Worm (Caenorhabditis elegans) whole organism, L4 larva: Measurements from ENCODE around the gene pck-3.

Experiments used
- D1046.2 ChIP-seq: fragments of 200-800 bp; sonication (Bioruptor generic); IDR thresholded peaks from 2 replicates; pipeline ENCODE4 v1.3.6; 2022; ENCODE audit warnings: missing genetic modification characterization, missing compliant biosample characterization
- F26F4.8 ChIP-seq: fragments of 200-800 bp; sonication (Bioruptor generic); conservative IDR thresholded peaks from 2 replicates; pipeline ENCODE4 v1.3.6; 2022; ENCODE audit warnings: missing genetic modification characterization, missing compliant biosample characterization
- Y105C5A.15 ChIP-seq: fragments of 200-800 bp; sonication (Bioruptor generic); IDR thresholded peaks from 2 replicates; pipeline ENCODE4 v1.3.6; 2022; ENCODE audit warnings: missing genetic modification characterization, missing compliant biosample characterization
- Y5F2A.4 ChIP-seq: fragments of 200-800 bp; sonication (Bioruptor generic); optimal IDR thresholded peaks from 2 replicates; lab custom pipeline; 2018; ENCODE audit warnings: mild to moderate bottlenecking, missing genetic modification characterization, missing compliant biosample characterization
- ZK546.5 ChIP-seq, 2 experiments: sonication (generic microtip); optimal IDR thresholded peaks; 2 replicates each; lab custom pipeline; 2017; ENCODE audit warnings: missing biosample characterization in 2 of 2, missing genetic modification characterization in 2 of 2
- aha-1 ChIP-seq: fragments of 150-350 bp; peaks from one replicate; lab custom pipeline; 2014; ENCODE audit warnings: missing biosample characterization, missing genetic modification characterization
- ceh-28 ChIP-seq: fragments of 150-350 bp; optimal IDR thresholded peaks from 2 replicates; lab custom pipeline; 2014; ENCODE audit warnings: missing biosample characterization, missing genetic modification reagents, missing genetic modification characterization
- ces-1 ChIP-seq: fragments of 150-350 bp; sonication (generic microtip); optimal IDR thresholded peaks from 4 replicates; lab custom pipeline; 2014; ENCODE audit warnings: missing biosample characterization, missing genetic modification reagents, missing genetic modification characterization
- cey-2 ChIP-seq: sonication (generic microtip); optimal IDR thresholded peaks from 3 replicates; lab custom pipeline; 2017; ENCODE audit warnings: missing genetic modification characterization, mild to moderate bottlenecking, missing compliant biosample characterization, antibody characterized with exemption, borderline replicate concordance; ENCODE audit not compliant: insufficient read depth
- dmd-9 ChIP-seq: fragments of 200-800 bp; sonication (Bioruptor generic); IDR thresholded peaks from 2 replicates; pipeline ENCODE4 v1.3.6; 2022; ENCODE audit warnings: missing genetic modification reagents, missing genetic modification characterization, missing compliant biosample characterization
- egl-27 ChIP-seq: sonication (generic microtip); optimal IDR thresholded peaks from 3 replicates; lab custom pipeline; 2017; ENCODE audit warnings: missing biosample characterization, missing genetic modification reagents, missing genetic modification characterization
- fos-1 ChIP-seq: fragments of 150-350 bp; optimal IDR thresholded peaks from 2 replicates; lab custom pipeline; 2014; ENCODE audit warnings: missing biosample characterization, missing genetic modification characterization
- gei-8 ChIP-seq: fragments of 200-800 bp; sonication (Bioruptor generic); optimal IDR thresholded peaks from 2 replicates; lab custom pipeline; 2018; ENCODE audit warnings: mild to moderate bottlenecking, missing genetic modification characterization, missing compliant biosample characterization
- hlh-11 ChIP-seq: fragments of 200-800 bp; sonication (Bioruptor generic); optimal IDR thresholded peaks from 2 replicates; lab custom pipeline; 2018; ENCODE audit warnings: mild to moderate bottlenecking, missing genetic modification characterization, missing compliant biosample characterization
- hlh-30 ChIP-seq: sonication (generic microtip); optimal IDR thresholded peaks from 2 replicates; lab custom pipeline; 2017; ENCODE audit warnings: antibody characterized with exemption, mild to moderate bottlenecking, missing genetic modification characterization, missing compliant biosample characterization; ENCODE audit not compliant: insufficient read depth
- lin-1 ChIP-seq: fragments of 200-800 bp; sonication (Bioruptor generic); IDR thresholded peaks from 2 replicates; pipeline ENCODE4 v1.3.6; 2022; ENCODE audit warnings: missing genetic modification reagents, missing genetic modification characterization, missing compliant biosample characterization
- madf-5 ChIP-seq, 2 experiments: fragments of 200-800 bp; sonication (Bioruptor generic); IDR thresholded peaks; 2 replicates each; pipeline ENCODE4 v1.3.6; 2022; ENCODE audit warnings: missing compliant biosample characterization in 2 of 2, missing genetic modification characterization in 2 of 2
- mdl-1 ChIP-seq, 2 experiments: fragments of 150-350 bp in 1 of 2; sonication (generic microtip) in 1 of 2; optimal IDR thresholded peaks; 2 replicates each; lab custom pipeline; 2014 to 2017; ENCODE audit warnings: missing biosample characterization in 2 of 2, missing genetic modification characterization in 2 of 2
- mdt-29 ChIP-seq: fragments of 200-800 bp; sonication (Bioruptor generic); IDR thresholded peaks from 2 replicates; pipeline ENCODE4 v1.3.6; 2022; ENCODE audit warnings: missing genetic modification reagents, missing genetic modification characterization, missing compliant biosample characterization
- mxl-3 ChIP-seq: fragments of 200-800 bp; sonication (Bioruptor generic); optimal IDR thresholded peaks from 2 replicates; lab custom pipeline; 2018; ENCODE audit warnings: mild to moderate bottlenecking, missing genetic modification characterization, missing compliant biosample characterization
- nhr-102 ChIP-seq: sonication (generic microtip); optimal IDR thresholded peaks from 2 replicates; lab custom pipeline; 2016; ENCODE audit warnings: mild to moderate bottlenecking, missing genetic modification characterization, moderate library complexity, missing compliant biosample characterization
- nhr-11 ChIP-seq: fragments of 150-350 bp; optimal IDR thresholded peaks from 2 replicates; lab custom pipeline; 2014; ENCODE audit warnings: missing biosample characterization, missing genetic modification characterization
- nhr-25 ChIP-seq: sonication (generic microtip); optimal IDR thresholded peaks from 2 replicates; lab custom pipeline; 2017; ENCODE audit warnings: missing genetic modification characterization, mild to moderate bottlenecking, missing compliant biosample characterization, antibody characterized with exemption, moderate library complexity, borderline replicate concordance; ENCODE audit not compliant: insufficient read depth
- nhr-28 ChIP-seq: fragments of 150-350 bp; optimal IDR thresholded peaks from 2 replicates; lab custom pipeline; 2014; ENCODE audit warnings: missing biosample characterization, missing genetic modification characterization
- nhr-41 ChIP-seq: fragments of 200-800 bp; sonication (Bioruptor generic); IDR thresholded peaks from 2 replicates; pipeline ENCODE4 v1.3.6; 2022; ENCODE audit warnings: missing genetic modification reagents, missing genetic modification characterization, missing compliant biosample characterization
- nhr-42 ChIP-seq: fragments of 200-800 bp; sonication (Bioruptor generic); IDR thresholded peaks from 2 replicates; pipeline ENCODE4 v1.3.6; 2022; ENCODE audit warnings: missing genetic modification characterization, missing compliant biosample characterization
- nhr-6 ChIP-seq: fragments of 150-350 bp; optimal IDR thresholded peaks from 2 replicates; lab custom pipeline; 2014; ENCODE audit warnings: missing biosample characterization, missing genetic modification characterization
- set-16 ChIP-seq: fragments of 200-800 bp; sonication (Bioruptor generic); IDR thresholded peaks from 2 replicates; pipeline ENCODE4 v1.3.6; 2022; ENCODE audit warnings: missing genetic modification reagents, missing genetic modification characterization, missing compliant biosample characterization
- skn-1 ChIP-seq: fragments of 150-350 bp; optimal IDR thresholded peaks from 2 replicates; lab custom pipeline; 2014; ENCODE audit warnings: missing biosample characterization, missing genetic modification characterization
- tag-97 ChIP-seq: fragments of 200-800 bp; sonication (Bioruptor generic); IDR thresholded peaks from 2 replicates; pipeline ENCODE4 v1.3.6; 2022; ENCODE audit warnings: missing genetic modification characterization, missing compliant biosample characterization
- unc-62 ChIP-seq, 3 experiments: fragments of 150-350 bp in 1 of 3; sonication (generic microtip); optimal IDR thresholded peaks in 2 of 3; peaks in 1 of 3; 1 replicate in 1 of 3; 2 replicates in 2 of 3; lab custom pipeline; 2014 to 2017; ENCODE audit warnings: missing biosample characterization in 3 of 3, missing genetic modification characterization in 3 of 3, missing genetic modification reagents in 3 of 3, missing genotype in 1 of 3
- zag-1 ChIP-seq: fragments of 150-350 bp; optimal IDR thresholded peaks from 2 replicates; lab custom pipeline; 2014; ENCODE audit warnings: missing biosample characterization, missing genetic modification characterization
- zfp-2 ChIP-seq: sonication (generic microtip); optimal IDR thresholded peaks from 2 replicates; lab custom pipeline; 2016; ENCODE audit warnings: mild to moderate bottlenecking, missing genetic modification characterization, missing compliant biosample characterization
- zip-11 ChIP-seq: fragments of 200-800 bp; sonication (Bioruptor generic); IDR thresholded peaks from 2 replicates; pipeline ENCODE4 v1.3.6; 2022; ENCODE audit warnings: missing genetic modification characterization, missing compliant biosample characterization
- ztf-7 ChIP-seq: fragments of 150-350 bp; optimal IDR thresholded peaks from 2 replicates; lab custom pipeline; 2014; ENCODE audit warnings: missing biosample characterization, missing genetic modification characterization

Gene pck-3

DNA sequence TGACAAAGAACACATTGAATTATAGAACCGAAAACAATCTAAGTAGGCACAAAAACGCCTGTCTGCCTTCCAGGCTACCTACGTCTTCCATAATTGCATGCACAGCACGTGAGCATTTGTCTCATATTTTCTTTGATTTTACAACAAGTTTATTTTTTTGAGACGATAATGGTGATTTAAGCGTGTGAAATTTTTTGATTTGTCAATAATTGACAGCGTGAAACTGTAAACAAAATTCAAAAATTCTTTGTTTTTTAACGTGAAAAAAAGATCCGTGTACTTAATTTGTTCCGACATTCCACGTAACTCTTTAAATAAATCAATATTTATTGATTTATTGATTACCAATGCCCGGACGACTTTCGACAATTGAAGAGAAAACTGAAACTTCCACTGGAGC, 20.6 kb downstream of the pck-3 start, which contains the start of gene dhhc-13:
TSS of gene dhhc-13 (plus strand) at position 301 of the 400 bp plus-strand sequence.
- TF ChIP-seq zip-11 (GFP tag; lab: Robert Waterston, UW) (no peak), madf-5 (GFP tag; IDR thresholded peaks at IDR 0.05; lab: Robert Waterston, UW) (no peak), ceh-28 (peak; percentile 71)
- TF ChIP-seq, all 104 proteins: peak for 1

DNA sequence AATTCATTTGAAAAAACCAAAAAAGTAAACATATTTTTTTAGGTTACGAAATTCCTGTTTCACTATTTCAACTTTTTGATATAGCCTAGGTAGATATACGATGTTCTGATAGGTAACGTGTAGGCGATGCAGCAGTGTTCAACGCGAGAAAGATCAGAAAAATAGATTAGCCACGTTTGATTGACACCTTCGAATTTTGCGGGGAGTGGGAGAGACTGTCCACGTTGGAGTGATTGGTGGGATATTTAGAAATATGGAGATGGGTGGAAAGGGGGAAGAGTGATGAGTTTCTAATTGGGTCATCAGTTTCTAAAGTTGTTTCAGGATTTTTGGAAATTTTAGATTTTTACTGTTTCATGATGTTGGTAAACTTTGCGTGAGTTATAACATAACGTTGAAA, 26.7 kb downstream of the pck-3 start:
- TF ChIP-seq unc-62 (GFP tag; optimal IDR thresholded peaks at IDR 0.05 in 1 of 2; lab: Kevin White, UChicago) (peak in 1 of 2 experiments; percentile 90), unc-62 (tag; optimal IDR thresholded peaks at IDR 0.05; lab: Kevin White, UChicago) (no peak), egl-27 (no peak)

DNA sequence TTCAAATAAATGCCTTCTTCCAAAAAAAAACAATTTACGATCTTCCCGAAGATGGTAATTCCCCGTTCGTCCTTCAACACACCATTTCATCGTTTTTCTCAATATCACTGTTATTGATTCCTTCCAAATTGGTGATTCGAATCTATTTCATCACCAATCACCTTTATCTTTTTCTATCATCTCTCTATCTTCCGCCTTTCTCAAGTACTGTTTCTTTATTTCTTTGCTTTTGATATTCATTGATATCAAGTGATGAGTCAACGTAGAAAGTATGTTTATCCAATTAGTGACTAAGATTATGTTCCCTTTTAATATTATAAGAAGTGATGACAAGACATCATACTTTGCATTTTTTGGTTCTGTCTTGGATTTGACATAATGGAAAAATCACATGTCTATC, 27.8 kb downstream of the pck-3 start:
- TF ChIP-seq egl-27, result no peak
- no peak for TF ChIP-seq cey-2 (tag; lab: Kevin White, UChicago)
- TF ChIP-seq lin-1, result no peak
- TF ChIP-seq fos-1 (tag; lab: Kevin White, UChicago), result no peak
- no peak for TF ChIP-seq ceh-28
- TF ChIP-seq zfp-2, result no peak
- no peak for TF ChIP-seq nhr-28
- no peak for TF ChIP-seq set-16 (GFP tag; lab: Robert Waterston, UW)
- TF ChIP-seq zag-1, result no peak
- no peak for TF ChIP-seq hlh-11
- no peak for TF ChIP-seq ztf-7 (tag; lab: Kevin White, UChicago)
- TF ChIP-seq ZK546.5 (tag; optimal IDR thresholded peaks at IDR 0.05; lab: Kevin White, UChicago), result no peak
- no peak for TF ChIP-seq Y105C5A.15 (GFP tag; lab: Robert Waterston, UW)
- no peak for TF ChIP-seq mdl-1 (tag; optimal IDR thresholded peaks at IDR 0.05; lab: Kevin White, UChicago)
- TF ChIP-seq dmd-9 (GFP tag; lab: Robert Waterston, UW), result no peak
- no peak for TF ChIP-seq tag-97
- TF ChIP-seq nhr-6, result no peak
- TF ChIP-seq nhr-25 (tag; lab: Kevin White, UChicago), result no peak
- TF ChIP-seq D1046.2 (GFP tag; lab: Robert Waterston, UW), result no peak
- TF ChIP-seq, all 104 proteins: peak for 0

DNA sequence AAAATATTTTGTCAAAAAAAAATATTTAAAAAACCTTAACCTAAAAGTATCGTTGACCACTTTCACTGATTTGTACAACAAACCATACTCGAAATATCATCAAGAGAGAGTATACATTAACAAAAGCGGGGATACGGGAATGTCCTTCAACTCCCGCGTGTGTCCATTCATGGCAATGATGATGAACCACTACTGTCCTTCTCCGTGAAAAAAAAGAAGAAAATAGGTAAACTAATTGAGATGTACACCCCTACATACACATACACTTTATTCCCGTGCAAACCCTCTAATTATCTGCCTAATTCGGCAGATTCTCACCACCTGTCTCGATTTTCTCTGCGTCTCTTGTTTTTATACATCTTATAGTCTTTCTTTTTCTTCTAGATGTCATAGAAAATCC, 30.2 kb downstream of the pck-3 start:
- TF ChIP-seq aha-1 (tag; lab: Kevin White, UChicago) (peak; percentile 85), mdt-29 (no peak), nhr-28 (peak; percentile 8), mxl-3 (GFP tag; lab: Kevin White, UChicago) (peak; percentile 44)

DNA sequence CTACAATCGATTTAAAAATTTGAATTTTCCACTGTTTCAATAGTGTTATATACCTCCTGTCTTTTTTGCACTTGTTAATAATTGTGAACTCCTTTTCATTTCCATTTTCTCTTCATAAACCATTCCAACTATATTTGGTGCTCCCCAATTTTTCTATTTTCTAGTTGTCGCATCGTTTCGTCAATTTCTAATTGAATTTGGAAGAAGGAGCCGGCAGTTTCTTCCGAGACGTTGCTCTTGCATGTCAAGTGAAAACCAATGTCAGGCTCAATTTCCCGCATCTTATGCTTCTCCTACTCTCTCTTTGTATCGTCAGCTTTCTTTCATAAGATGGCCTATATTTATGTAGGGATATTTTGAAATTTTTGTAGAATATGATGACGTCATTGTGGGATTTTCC, 31.4 kb downstream of the pck-3 start:
- no peak for TF ChIP-seq Y105C5A.15 (GFP tag; lab: Robert Waterston, UW)
- peak in 1 of 2 experiments; percentile 54 for TF ChIP-seq unc-62 (GFP tag; optimal IDR thresholded peaks at IDR 0.05 in 1 of 2; lab: Kevin White, UChicago)
- TF ChIP-seq unc-62 (tag; optimal IDR thresholded peaks at IDR 0.05; lab: Kevin White, UChicago), result no peak
- TF ChIP-seq lin-1, result no peak
- no peak for TF ChIP-seq hlh-11
- no peak for TF ChIP-seq Y5F2A.4 (GFP tag; lab: Kevin White, UChicago)
- no peak for TF ChIP-seq gei-8 (GFP tag; lab: Kevin White, UChicago)
- peak; percentile 51 for TF ChIP-seq ces-1 (GFP tag; lab: Kevin White, UChicago)
- TF ChIP-seq nhr-41 (GFP tag; lab: Robert Waterston, UW), result no peak
- TF ChIP-seq mdt-29, result no peak
- TF ChIP-seq nhr-42, result no peak
- no peak for TF ChIP-seq nhr-11 (tag; lab: Kevin White, UChicago)
- TF ChIP-seq skn-1, result no peak
- no peak for TF ChIP-seq nhr-102 (tag; lab: Kevin White, UChicago)
- no peak for TF ChIP-seq nhr-25 (tag; lab: Kevin White, UChicago)
- no peak for TF ChIP-seq F26F4.8 (GFP tag; lab: Robert Waterston, UW)
- TF ChIP-seq hlh-30, result no peak
